Worm (Caenorhabditis elegans): ENCODE data around the gene ZK697.14.

DNA sequence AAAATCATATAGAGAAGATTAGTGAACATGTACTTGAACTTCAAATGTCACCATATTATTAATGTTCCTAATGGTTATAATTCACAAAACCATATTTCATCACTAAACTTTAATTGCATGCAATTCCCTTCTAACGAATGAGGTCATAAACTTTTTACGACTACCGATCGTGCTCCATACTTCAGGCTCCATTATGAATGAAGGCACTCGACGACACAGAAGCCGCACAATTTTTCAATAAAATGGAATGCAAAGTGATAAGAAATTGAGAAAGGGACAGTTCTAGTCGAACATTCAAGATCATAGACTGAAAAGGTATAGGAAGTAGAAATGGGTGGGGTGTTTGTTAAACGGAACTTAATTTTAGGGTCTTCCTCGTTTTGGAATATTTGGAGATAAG is 610 bp upstream of the ZK697.14 start:
- TF ChIP-seq flt-1 (GFP tag; IDR thresholded peaks at IDR 0.05) = no peak
- TF ChIP-seq T22C8.4 (GFP tag; IDR thresholded peaks at IDR 0.05) = no peak
- no peak for TF ChIP-seq cog-1 (tag; optimal IDR thresholded peaks at IDR 0.05)

Measured in whole organism, midembryonic.